Worm (Caenorhabditis elegans): Measurements from ENCODE around the gene K01A6.6.
A peak's percentile ranks its signal among the peaks of the same experiment; 100 is the strongest.

Gene K01A6.6

ce11 chrIV:11697514-11697913, 37.6 kb upstream of the K01A6.6 start:
- TF ChIP-seq unc-39 (tag; optimal IDR thresholded peaks at IDR 0.05) (no peak), aly-2 (tag; optimal IDR thresholded peaks at IDR 0.05) (no peak), sem-4 (tag; optimal IDR thresholded peaks at IDR 0.05) (no peak), nhr-23 (tag; optimal IDR thresholded peaks at IDR 0.05) (no peak), sma-3 (GFP tag; optimal IDR thresholded peaks at IDR 0.05) (no peak), egl-27 (tag; optimal IDR thresholded peaks at IDR 0.05) (no peak), nhr-237 (tag; optimal IDR thresholded peaks at IDR 0.05) (no peak), ceh-16 (tag; optimal IDR thresholded peaks at IDR 0.05) (no peak), lin-13 (GFP tag; optimal IDR thresholded peaks at IDR 0.05) (no peak), blmp-1 (tag; optimal IDR thresholded peaks at IDR 0.05; ENCODE audit: insufficient read depth) (no peak), ZK546.5 (tag; optimal IDR thresholded peaks at IDR 0.05) (no peak), ama-1 (optimal IDR thresholded peaks at IDR 0.05) (no peak), peb-1 (tag; optimal IDR thresholded peaks at IDR 0.05) (no peak), nhr-21 (tag; optimal IDR thresholded peaks at IDR 0.05) (no peak)

ce11 chrIV:11700100-11700499, 35.0 kb upstream of the K01A6.6 start:
- TF ChIP-seq sma-3 (GFP tag; optimal IDR thresholded peaks at IDR 0.05) (peak; percentile 24), sem-4 (tag; optimal IDR thresholded peaks at IDR 0.05) (peak; percentile 13), crh-2 (tag; optimal IDR thresholded peaks at IDR 0.05) (peak; percentile 35), blmp-1 (tag; optimal IDR thresholded peaks at IDR 0.05; ENCODE audit: insufficient read depth) (peak; percentile 93), ztf-4 (tag; optimal IDR thresholded peaks at IDR 0.05) (no peak), ceh-16 (tag; optimal IDR thresholded peaks at IDR 0.05) (peak; percentile 28), ceh-82 (tag; optimal IDR thresholded peaks at IDR 0.05) (no peak), egl-27 (tag; optimal IDR thresholded peaks at IDR 0.05) (peak; percentile 67), nhr-21 (tag; optimal IDR thresholded peaks at IDR 0.05) (peak; percentile 32), sma-9 (GFP tag; optimal IDR thresholded peaks at IDR 0.05) (peak; percentile 26), sma-9 (tag; optimal IDR thresholded peaks at IDR 0.05) (no peak), nhr-25 (tag; optimal IDR thresholded peaks at IDR 0.05) (peak; percentile 61), fos-1 (tag; optimal IDR thresholded peaks at IDR 0.05) (peak; percentile 31), ztf-11 (tag; optimal IDR thresholded peaks at IDR 0.05) (no peak)

- TF ChIP-seq zag-1 (tag; optimal IDR thresholded peaks at IDR 0.05) (no peak), ZK546.5 (tag; optimal IDR thresholded peaks at IDR 0.05) (no peak), nhr-25 (tag; optimal IDR thresholded peaks at IDR 0.05) (no peak), dmd-4 (tag; optimal IDR thresholded peaks at IDR 0.05) (no peak), crh-2 (tag; optimal IDR thresholded peaks at IDR 0.05) (no peak), peb-1 (tag; optimal IDR thresholded peaks at IDR 0.05) (no peak), ztf-1 (GFP tag; conservative IDR thresholded peaks at IDR 0.05) (no peak), skn-1 (tag; optimal IDR thresholded peaks at IDR 0.05) (no peak), nhr-6 (tag; optimal IDR thresholded peaks at IDR 0.05) (no peak), Y55F3AM.14 (GFP tag; optimal IDR thresholded peaks at IDR 0.05) (no peak), R02D3.7 (tag; optimal IDR thresholded peaks at IDR 0.05) (no peak), ztf-11 (tag; optimal IDR thresholded peaks at IDR 0.05) (no peak), ceh-16 (tag; optimal IDR thresholded peaks at IDR 0.05) (no peak), nhr-10 (tag; optimal IDR thresholded peaks at IDR 0.05) (no peak), C34F6.9 (tag; optimal IDR thresholded peaks at IDR 0.05) (no peak), mbf-1 (tag; optimal IDR thresholded peaks at IDR 0.05) (no peak), lin-11 (tag; optimal IDR thresholded peaks at IDR 0.05) (no peak), ama-1 (optimal IDR thresholded peaks at IDR 0.05) (no peak)
These were observed 34.4 kb upstream of the K01A6.6 start, which contains the start of gene dpy-20 for ce11 chrIV:11700752-11701151. Gene dpy-20 (minus strand): TSS chrIV:11700852.

ce11 chrIV:11701878-11702277, 33.2 kb upstream of the K01A6.6 start:
- TF ChIP-seq unc-39 (tag; optimal IDR thresholded peaks at IDR 0.05) (no peak), nhr-237 (tag; optimal IDR thresholded peaks at IDR 0.05) (no peak), nhr-21 (tag; optimal IDR thresholded peaks at IDR 0.05) (peak; percentile 66), lin-39 (tag; optimal IDR thresholded peaks at IDR 0.05) (no peak)

- TF ChIP-seq elt-1 (tag; optimal IDR thresholded peaks at IDR 0.05), result no peak
- TF ChIP-seq Y55F3AM.14 (GFP tag; optimal IDR thresholded peaks at IDR 0.05), result no peak
- TF ChIP-seq nhr-12 (tag; optimal IDR thresholded peaks at IDR 0.05), result no peak
- no peak for TF ChIP-seq sma-3 (GFP tag; optimal IDR thresholded peaks at IDR 0.05)
- TF ChIP-seq sma-9 (GFP tag; optimal IDR thresholded peaks at IDR 0.05), result no peak
- TF ChIP-seq sma-9 (tag; optimal IDR thresholded peaks at IDR 0.05), result no peak
- TF ChIP-seq ztf-11 (tag; optimal IDR thresholded peaks at IDR 0.05), result no peak
- TF ChIP-seq nhr-10 (tag; optimal IDR thresholded peaks at IDR 0.05), result no peak
- no peak for TF ChIP-seq aly-2 (tag; optimal IDR thresholded peaks at IDR 0.05)
- no peak for TF ChIP-seq peb-1 (tag; optimal IDR thresholded peaks at IDR 0.05)
- no peak for TF ChIP-seq C34F6.9 (tag; optimal IDR thresholded peaks at IDR 0.05)
- no peak for TF ChIP-seq ztf-4 (tag; optimal IDR thresholded peaks at IDR 0.05)
These were observed 31.3 kb upstream of the K01A6.6 start, which contains the start of the genes T22B3.3 and alg-3 for ce11 chrIV:11703685-11704296. Gene T22B3.3 (minus strand): TSS chrIV:11703785. Gene alg-3 (plus strand): TSS chrIV:11704246.

Data from whole organism, L2 larva.